Worm (Caenorhabditis elegans) whole organism, L3 larva: ENCODE data around the gene npp-1.

Source experiments
- aly-2 ChIP-seq: fragments of 150-350 bp; optimal IDR thresholded peaks from 2 replicates; lab custom pipeline; 2014; ENCODE audit warnings: missing biosample characterization, missing genetic modification characterization
- ceh-16 ChIP-seq: sonication (generic microtip); optimal IDR thresholded peaks from 2 replicates; lab custom pipeline; 2017; ENCODE audit warnings: missing biosample characterization, missing genetic modification characterization
- fos-1 ChIP-seq: fragments of 150-350 bp; optimal IDR thresholded peaks from 2 replicates; lab custom pipeline; 2014; ENCODE audit warnings: missing biosample characterization, missing genetic modification characterization
- mml-1 ChIP-seq: fragments of 150-350 bp; sonication (generic microtip); optimal IDR thresholded peaks from 3 replicates; lab custom pipeline; 2014; ENCODE audit warnings: missing biosample characterization, missing genetic modification characterization
- nhr-23 ChIP-seq: fragments of 150-350 bp; optimal IDR thresholded peaks from 2 replicates; lab custom pipeline; 2014; ENCODE audit warnings: missing biosample characterization, missing genetic modification reagents, missing genetic modification characterization
- nhr-237 ChIP-seq: fragments of 150-350 bp; optimal IDR thresholded peaks from 2 replicates; lab custom pipeline; 2014; ENCODE audit warnings: missing biosample characterization, missing genetic modification characterization
- tbx-2 ChIP-seq: sonication (generic microtip); optimal IDR thresholded peaks from 2 replicates; lab custom pipeline; 2016; ENCODE audit warnings: mild to moderate bottlenecking, missing genetic modification characterization, missing compliant biosample characterization
- unc-62 ChIP-seq: fragments of 150-350 bp; sonication (generic microtip); optimal IDR thresholded peaks from 4 replicates; lab custom pipeline; 2014; ENCODE audit warnings: missing biosample characterization, missing genetic modification reagents, missing genetic modification characterization
- zag-1 ChIP-seq: fragments of 150-350 bp; optimal IDR thresholded peaks from 2 replicates; lab custom pipeline; 2014; ENCODE audit warnings: missing biosample characterization, missing genetic modification characterization
- ztf-11 ChIP-seq: fragments of 150-350 bp; optimal IDR thresholded peaks from 2 replicates; lab custom pipeline; 2014; ENCODE audit warnings: missing biosample characterization, missing genetic modification characterization

DNA sequence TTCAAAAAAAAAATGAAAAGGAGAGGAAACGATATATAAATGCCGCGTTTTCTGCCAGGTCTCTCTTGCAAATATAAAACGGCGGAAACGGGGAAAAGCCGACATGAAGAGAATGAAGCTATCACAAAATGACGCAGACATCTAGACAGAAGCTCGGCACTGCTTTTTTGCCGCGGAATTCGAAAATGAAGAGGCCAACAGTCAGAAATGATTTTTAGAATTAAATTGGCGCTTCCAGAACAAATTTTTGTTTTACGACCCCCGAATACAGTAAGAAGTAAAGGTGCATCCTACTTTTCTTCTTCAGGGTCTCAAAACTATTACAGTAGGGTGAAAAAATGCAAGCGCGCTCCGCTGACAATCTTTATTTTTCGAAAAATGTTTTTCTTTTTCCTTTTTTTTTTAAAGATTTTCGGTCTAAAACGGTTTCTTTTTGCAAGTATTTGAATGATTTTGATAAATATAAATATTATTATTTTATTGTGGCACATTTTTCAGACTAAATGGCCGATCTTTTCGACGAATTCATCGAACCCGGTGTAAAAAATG lies 33.0 kb upstream of the npp-1 start, which contains the start of gene mtr-4:
- TF ChIP-seq tbx-2 (tag; lab: Kevin White, UChicago): no peak
- no peak for TF ChIP-seq ztf-11 (tag; lab: Kevin White, UChicago)
- no peak for TF ChIP-seq unc-62 (GFP tag; lab: Kevin White, UChicago)
- TF ChIP-seq zag-1 (tag; lab: Kevin White, UChicago): no peak
- no peak for TF ChIP-seq ceh-16 (tag; lab: Kevin White, UChicago)
- no peak for TF ChIP-seq aly-2 (tag; lab: Kevin White, UChicago)
- no peak for TF ChIP-seq nhr-237 (tag; lab: Kevin White, UChicago)
- TF ChIP-seq mml-1: no peak
- no peak for TF ChIP-seq fos-1 (tag; lab: Kevin White, UChicago)
- TF ChIP-seq nhr-23: no peak
